Worm (Caenorhabditis elegans): ENCODE data around the gene R07G3.8.

DNA sequence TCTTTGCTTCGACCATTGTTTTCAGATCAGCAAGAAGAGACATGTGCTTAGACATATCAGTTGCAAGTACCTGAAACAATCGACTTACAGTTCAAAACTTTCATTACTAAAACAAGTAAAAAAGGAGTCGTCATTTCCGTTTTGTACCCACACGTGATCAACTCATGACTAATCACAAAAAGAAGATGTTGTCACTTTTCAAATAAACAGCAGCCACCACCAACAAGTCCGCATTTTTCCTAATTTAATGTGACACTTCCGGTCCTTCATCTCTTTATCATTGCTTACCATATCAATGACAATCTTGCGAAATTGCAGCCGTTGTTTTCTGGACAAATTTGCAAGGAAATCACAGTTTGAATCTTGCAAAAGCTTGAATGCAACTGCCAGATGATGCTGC lies 8.3 kb upstream of the R07G3.8 start:
- no peak for TF ChIP-seq lin-11 (tag; optimal IDR thresholded peaks at IDR 0.05)
- no peak for TF ChIP-seq pha-4 (tag; optimal IDR thresholded peaks at IDR 0.05)
- no peak for TF ChIP-seq pqm-1 (tag; optimal IDR thresholded peaks at IDR 0.05)
- no peak for TF ChIP-seq nhr-11 (tag; optimal IDR thresholded peaks at IDR 0.05)
- no peak for TF ChIP-seq hlh-13 (GFP tag; optimal IDR thresholded peaks at IDR 0.05)
- no peak for TF ChIP-seq ceh-14 (tag; optimal IDR thresholded peaks at IDR 0.05)
- no peak for TF ChIP-seq fkh-10 (GFP tag; optimal IDR thresholded peaks at IDR 0.05)
- no peak for TF ChIP-seq sdc-2 (tag; optimal IDR thresholded peaks at IDR 0.05)
- no peak for TF ChIP-seq C38D4.7 (GFP tag; optimal IDR thresholded peaks at IDR 0.05)
- no peak for TF ChIP-seq ets-4 (tag; optimal IDR thresholded peaks at IDR 0.05)
- no peak for TF ChIP-seq rnt-1 (tag; optimal IDR thresholded peaks at IDR 0.05)
- TF ChIP-seq ama-1 (optimal IDR thresholded peaks at IDR 0.05), result no peak
- no peak for TF ChIP-seq ceh-19 (GFP tag; optimal IDR thresholded peaks at IDR 0.05)
